Worm (Caenorhabditis elegans): Measurements from ENCODE around the gene siah-1.
A peak's percentile ranks its signal among the peaks of the same experiment; 100 is the strongest.

Gene siah-1

ce11 chrIV:3725845-3726244, 18.0 kb upstream of the siah-1 start, which contains the start of gene smgl-2:
Gene smgl-2, plus strand, starts transcription at chrIV:3726164.
- TF ChIP-seq klf-2 (GFP tag; conservative IDR thresholded peaks at IDR 0.05) (no peak), cog-1 (tag; optimal IDR thresholded peaks at IDR 0.05) (peak; percentile 38), flt-1 (GFP tag; IDR thresholded peaks at IDR 0.05) (no peak)

ce11 chrIV:3731430-3731829, 12.4 kb upstream of the siah-1 start:
- no peak for TF ChIP-seq T22C8.4 (GFP tag; IDR thresholded peaks at IDR 0.05)
- TF ChIP-seq ztf-23 (GFP tag; IDR thresholded peaks at IDR 0.05) = no peak
- no peak for TF ChIP-seq klf-2 (GFP tag; conservative IDR thresholded peaks at IDR 0.05)

DNA sequence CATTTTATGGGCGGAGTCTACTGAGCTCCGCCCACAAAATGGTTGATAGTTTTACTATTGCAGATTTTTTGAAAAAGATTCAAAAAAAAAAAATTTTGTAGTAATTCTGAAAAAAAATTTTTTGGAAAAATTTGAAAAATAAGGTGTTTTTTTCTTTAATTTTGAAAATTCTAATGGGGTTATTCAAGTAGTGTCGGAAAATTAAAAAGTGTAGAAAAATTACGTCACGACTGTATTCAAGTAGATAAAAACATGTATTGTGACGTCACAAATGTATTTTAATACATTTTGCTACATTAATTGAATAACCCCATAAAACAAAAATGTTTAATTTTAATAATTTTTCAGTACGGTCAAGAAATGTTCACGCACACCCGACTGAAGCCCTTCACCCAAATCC, 10.6 kb upstream of the siah-1 start:
- TF ChIP-seq ztf-29 (GFP tag; IDR thresholded peaks at IDR 0.05) = no peak
- TF ChIP-seq cog-1 (tag; optimal IDR thresholded peaks at IDR 0.05) = no peak
- TF ChIP-seq ztf-23 (GFP tag; IDR thresholded peaks at IDR 0.05) = no peak
- no peak for TF ChIP-seq klf-2 (GFP tag; conservative IDR thresholded peaks at IDR 0.05)
- TF ChIP-seq ref-1 (GFP tag; conservative IDR thresholded peaks at IDR 0.05) = no peak
- no peak for TF ChIP-seq flt-1 (GFP tag; IDR thresholded peaks at IDR 0.05)
- no peak for TF ChIP-seq T22C8.4 (GFP tag; IDR thresholded peaks at IDR 0.05)
- no peak for TF ChIP-seq tab-1 (GFP tag; IDR thresholded peaks at IDR 0.05)
- TF ChIP-seq med-1 (GFP tag; optimal IDR thresholded peaks at IDR 0.05; ENCODE audit: insufficient read depth) = no peak

- TF ChIP-seq flt-1 (GFP tag; IDR thresholded peaks at IDR 0.05) = no peak
- TF ChIP-seq ztf-29 (GFP tag; IDR thresholded peaks at IDR 0.05) = no peak
- TF ChIP-seq ref-1 (GFP tag; conservative IDR thresholded peaks at IDR 0.05) = no peak
- TF ChIP-seq tab-1 (GFP tag; IDR thresholded peaks at IDR 0.05) = no peak
- no peak for TF ChIP-seq med-1 (GFP tag; optimal IDR thresholded peaks at IDR 0.05; ENCODE audit: insufficient read depth)
- TF ChIP-seq ztf-23 (GFP tag; IDR thresholded peaks at IDR 0.05) = no peak
- no peak for TF ChIP-seq cog-1 (tag; optimal IDR thresholded peaks at IDR 0.05)
- TF ChIP-seq klf-2 (GFP tag; conservative IDR thresholded peaks at IDR 0.05) = no peak
- TF ChIP-seq T22C8.4 (GFP tag; IDR thresholded peaks at IDR 0.05) = no peak
Observed at ce11 chrIV:3736244-3736643, 7.6 kb upstream of the siah-1 start.

- TF ChIP-seq tab-1 (GFP tag; IDR thresholded peaks at IDR 0.05) (no peak), cog-1 (tag; optimal IDR thresholded peaks at IDR 0.05) (no peak), med-1 (GFP tag; optimal IDR thresholded peaks at IDR 0.05; ENCODE audit: insufficient read depth) (no peak), T22C8.4 (GFP tag; IDR thresholded peaks at IDR 0.05) (peak; percentile 36; the same call in 1 of the 2 replicates)
Observed at ce11 chrIV:3738655-3739403, 5.0 kb upstream of the siah-1 start, which contains the start of gene nape-2. Gene nape-2, minus strand, starts transcription at chrIV:3738925.

- TF ChIP-seq cog-1 (tag; optimal IDR thresholded peaks at IDR 0.05) (no peak), ztf-23 (GFP tag; IDR thresholded peaks at IDR 0.05) (no peak), klf-2 (GFP tag; conservative IDR thresholded peaks at IDR 0.05) (no peak)
Observed at ce11 chrIV:3740830-3741477, 2.9 kb upstream of the siah-1 start, which contains the start of gene nape-1. Gene nape-1, minus strand, starts transcription at chrIV:3740880.

DNA sequence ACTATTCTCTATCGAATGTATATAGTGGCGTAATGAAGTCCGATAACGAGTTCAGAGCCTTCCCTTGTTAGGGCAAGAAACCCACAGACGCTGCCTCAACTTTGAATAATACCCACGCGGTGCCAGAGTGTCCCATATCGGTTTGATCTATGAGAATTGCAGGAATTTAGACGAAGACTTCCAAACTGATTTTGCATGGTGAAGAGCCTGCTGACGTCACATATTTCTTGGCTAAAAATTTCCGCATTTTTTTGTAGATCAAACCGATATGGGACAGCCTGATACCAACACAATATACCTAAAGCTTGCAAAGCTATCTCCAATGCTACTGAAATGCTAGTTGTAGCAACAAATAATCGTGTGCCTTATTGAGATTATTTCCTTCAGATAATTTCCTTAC, 2.0 kb upstream of the siah-1 start:
- TF ChIP-seq ztf-29 (GFP tag; IDR thresholded peaks at IDR 0.05) = no peak

DNA sequence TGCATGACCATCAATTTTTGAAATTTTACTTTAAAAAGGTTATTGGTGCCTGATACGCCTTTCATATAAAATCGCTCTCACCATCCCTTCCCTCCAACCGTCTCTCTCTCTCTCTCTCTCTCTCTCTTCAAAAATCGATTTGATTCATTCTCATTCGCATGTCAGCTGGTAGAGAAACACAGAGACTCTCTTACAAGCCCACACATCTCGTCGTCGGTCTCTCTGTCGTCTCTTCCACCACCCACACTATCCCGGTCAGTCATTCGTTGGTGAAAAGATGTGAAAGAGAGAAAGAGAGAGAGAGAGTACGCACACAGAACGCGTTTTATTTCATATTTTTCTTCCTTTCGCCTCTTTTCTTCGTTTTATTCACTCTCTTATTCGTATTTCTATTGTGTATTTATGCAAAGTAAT, 1.4 kb upstream of the siah-1 start:
- TF ChIP-seq T22C8.4 (GFP tag; IDR thresholded peaks at IDR 0.05) (peak; percentile 85), cog-1 (tag; optimal IDR thresholded peaks at IDR 0.05) (peak; percentile 79), tab-1 (GFP tag; IDR thresholded peaks at IDR 0.05) (no peak), flt-1 (GFP tag; IDR thresholded peaks at IDR 0.05) (0 out of 2 replicates have a peak, but pooled peaks have one; percentile 47)

DNA sequence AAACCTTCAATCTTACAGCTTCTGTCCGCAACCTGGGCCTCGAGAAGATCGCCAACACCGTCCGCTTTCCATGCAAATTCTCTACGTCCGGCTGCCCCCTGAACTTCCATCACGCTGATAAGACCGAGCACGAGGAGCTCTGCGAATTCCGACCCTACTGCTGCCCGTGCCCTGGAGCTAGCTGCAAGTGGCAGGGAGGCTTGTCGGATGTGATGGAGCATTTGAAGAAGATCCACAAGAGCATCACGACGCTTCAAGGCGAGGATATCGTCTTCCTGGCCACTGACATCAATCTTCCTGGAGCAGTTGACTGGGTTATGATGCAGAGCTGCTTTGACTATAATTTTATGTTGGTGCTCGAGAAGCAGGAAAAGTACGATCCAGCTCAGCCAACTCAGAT, 2.0 kb downstream of the siah-1 start:
- TF ChIP-seq ztf-29 (GFP tag; IDR thresholded peaks at IDR 0.05) (no peak), tab-1 (GFP tag; IDR thresholded peaks at IDR 0.05) (no peak), ref-1 (GFP tag; conservative IDR thresholded peaks at IDR 0.05) (no peak), flt-1 (GFP tag; IDR thresholded peaks at IDR 0.05) (no peak), cog-1 (tag; optimal IDR thresholded peaks at IDR 0.05) (no peak), ztf-23 (GFP tag; IDR thresholded peaks at IDR 0.05) (no peak), klf-2 (GFP tag; conservative IDR thresholded peaks at IDR 0.05) (no peak), med-1 (GFP tag; optimal IDR thresholded peaks at IDR 0.05; ENCODE audit: insufficient read depth) (no peak), T22C8.4 (GFP tag; IDR thresholded peaks at IDR 0.05) (no peak)

ce11 chrIV:3751001-3751400, 7.2 kb downstream of the siah-1 start, which contains the start of gene ugt-45:
Gene ugt-45, minus strand, starts transcription at chrIV:3751101.
- no peak for TF ChIP-seq ztf-23 (GFP tag; IDR thresholded peaks at IDR 0.05)
- no peak for TF ChIP-seq med-1 (GFP tag; optimal IDR thresholded peaks at IDR 0.05; ENCODE audit: insufficient read depth)
- TF ChIP-seq ztf-29 (GFP tag; IDR thresholded peaks at IDR 0.05) = no peak
- no peak for TF ChIP-seq klf-2 (GFP tag; conservative IDR thresholded peaks at IDR 0.05)
- TF ChIP-seq flt-1 (GFP tag; IDR thresholded peaks at IDR 0.05) = no peak
- TF ChIP-seq T22C8.4 (GFP tag; IDR thresholded peaks at IDR 0.05) = no peak
- TF ChIP-seq cog-1 (tag; optimal IDR thresholded peaks at IDR 0.05) = no peak
- TF ChIP-seq tab-1 (GFP tag; IDR thresholded peaks at IDR 0.05) = no peak
- TF ChIP-seq ref-1 (GFP tag; conservative IDR thresholded peaks at IDR 0.05) = no peak

All from whole organism, midembryonic.